Worm (Caenorhabditis elegans): ENCODE results near the gene ccf-1.
"Not testable (repeated sequence)": the region's sequence is repeated elsewhere in the genome, so short reads cannot be mapped to it uniquely, and the experiment has no call there.

ce11 chrIII:11967049-11967448 is 47.0 kb upstream of the ccf-1 start:
- TF ChIP-seq R02D3.7 (tag; optimal IDR thresholded peaks at IDR 0.05); ama-1 (optimal IDR thresholded peaks at IDR 0.05); ztf-4 (tag; optimal IDR thresholded peaks at IDR 0.05); ztf-11 (tag; optimal IDR thresholded peaks at IDR 0.05); unc-62 (GFP tag; optimal IDR thresholded peaks at IDR 0.05); zag-1 (tag; optimal IDR thresholded peaks at IDR 0.05); egl-27 (tag; optimal IDR thresholded peaks at IDR 0.05); pha-4 (tag; optimal IDR thresholded peaks at IDR 0.05); nhr-67 (tag; optimal IDR thresholded peaks at IDR 0.05); mdl-1 (tag; optimal IDR thresholded peaks at IDR 0.05); pqm-1 (tag; optimal IDR thresholded peaks at IDR 0.05): not testable (repeated sequence)

Measured in whole organism, L3 larva.